Fruit fly (Drosophila melanogaster) whole organism, embryonic: ENCODE data around the gene cni.

ENCODE experiments used
- Adf1 ChIP-seq: fragments of 200-800 bp; sonication (Bioruptor generic); IDR thresholded peaks from 2 replicates; pipeline ENCODE4 v1.3.6; 2022; ENCODE audit warnings: missing biosample characterization, missing genetic modification characterization
- CG11695 ChIP-seq: fragments of 200-800 bp; sonication (Bioruptor generic); IDR thresholded peaks from 3 replicates; pipeline ENCODE4 v1.3.6; 2022; ENCODE audit warnings: missing biosample characterization, missing genetic modification characterization
- CG12155 ChIP-seq: fragments of 200-800 bp; sonication (Bioruptor generic); optimal IDR thresholded peaks from 3 replicates; lab custom pipeline; 2016; ENCODE audit warnings: missing biosample characterization, missing genetic modification characterization
- CG12236 ChIP-seq: fragments of 200-800 bp; sonication (Bioruptor generic); optimal IDR thresholded peaks from 2 replicates; lab custom pipeline; 2016; ENCODE audit warnings: missing biosample characterization, missing genetic modification characterization
- CG1233 ChIP-seq: fragments of 200-800 bp; sonication (Bioruptor generic); optimal IDR thresholded peaks from 4 replicates; lab custom pipeline; 2018; ENCODE audit warnings: missing biosample characterization, mild to moderate bottlenecking, missing genetic modification characterization
- CG14050 ChIP-seq: fragments of 200-800 bp; sonication (Bioruptor generic); IDR thresholded peaks from 3 replicates; pipeline ENCODE4 v1.3.6; 2022; ENCODE audit warnings: missing biosample characterization, missing genetic modification characterization
- CG17186 ChIP-seq: fragments of 200-800 bp; sonication (Bioruptor generic); optimal IDR thresholded peaks from 3 replicates; lab custom pipeline; 2017; ENCODE audit warnings: missing biosample characterization, missing genetic modification reagents, missing genetic modification characterization
- CG17612 ChIP-seq: fragments of 200-800 bp; sonication (Bioruptor generic); IDR thresholded peaks from 2 replicates; pipeline ENCODE4 v1.3.6; 2022; ENCODE audit warnings: missing biosample characterization, missing genetic modification characterization
- CG2875 ChIP-seq: fragments of 200-800 bp; sonication (Bioruptor generic); optimal IDR thresholded peaks from 2 replicates; lab custom pipeline; 2017; ENCODE audit warnings: missing biosample characterization, mild to moderate bottlenecking, missing genetic modification characterization, missing genetic modification reagents
- CG30431 ChIP-seq: fragments of 200-800 bp; sonication (Bioruptor generic); optimal IDR thresholded peaks from 2 replicates; lab custom pipeline; 2017; ENCODE audit warnings: missing biosample characterization, missing genetic modification characterization
- CG31441 ChIP-seq: fragments of 200-800 bp; sonication (Bioruptor generic); IDR thresholded peaks from 2 replicates; pipeline ENCODE4 v1.3.6; 2022; ENCODE audit warnings: missing biosample characterization, missing genetic modification characterization
- CG3163 ChIP-seq: fragments of 200-800 bp; sonication (Bioruptor generic); optimal IDR thresholded peaks from 3 replicates; lab custom pipeline; 2016; ENCODE audit warnings: missing biosample characterization, missing genetic modification characterization
- CG32532 ChIP-seq: fragments of 200-800 bp; sonication (Bioruptor generic); IDR thresholded peaks from 2 replicates; pipeline ENCODE4 v1.3.6; 2022; ENCODE audit warnings: missing biosample characterization, missing genetic modification characterization
- CG32772 ChIP-seq: fragments of 200-800 bp; sonication (Bioruptor generic); IDR thresholded peaks from 2 replicates; pipeline ENCODE4 v1.3.6; 2022; ENCODE audit warnings: missing biosample characterization, missing genetic modification characterization
- CG4328 ChIP-seq: fragments of 200-800 bp; sonication (Bioruptor generic); optimal IDR thresholded peaks from 3 replicates; lab custom pipeline; 2017; ENCODE audit warnings: missing biosample characterization, missing genetic modification reagents, missing genetic modification characterization
- CG4360 ChIP-seq: fragments of 200-800 bp; sonication (Bioruptor generic); IDR thresholded peaks from 2 replicates; pipeline ENCODE4 v1.3.6; 2022; ENCODE audit warnings: missing biosample characterization, missing genetic modification characterization
- CG6254 ChIP-seq: fragments of 200-800 bp; sonication (Bioruptor generic); optimal IDR thresholded peaks from 3 replicates; lab custom pipeline; 2017; ENCODE audit warnings: mild to moderate bottlenecking, missing biosample characterization, missing genetic modification reagents, missing genetic modification characterization
- CG7963 ChIP-seq: fragments of 200-800 bp; sonication (Bioruptor generic); IDR thresholded peaks from 3 replicates; pipeline ENCODE4 v1.3.6; 2022; ENCODE audit warnings: missing biosample characterization, missing genetic modification characterization; ENCODE audit not compliant: partially characterized antibody
- CG8281 ChIP-seq: fragments of 200-800 bp; sonication (Bioruptor generic); optimal IDR thresholded peaks from 2 replicates; lab custom pipeline; 2018; ENCODE audit warnings: missing biosample characterization, mild to moderate bottlenecking, missing genetic modification characterization, moderate library complexity
- CG9817 ChIP-seq: fragments of 200-800 bp; sonication (Bioruptor generic); optimal IDR thresholded peaks from 2 replicates; lab custom pipeline; 2018; ENCODE audit warnings: missing biosample characterization, mild to moderate bottlenecking, missing genetic modification characterization, moderate library complexity
- CrebB ChIP-seq: fragments of 200-800 bp; sonication (Bioruptor generic); optimal IDR thresholded peaks from 3 replicates; lab custom pipeline; 2018; ENCODE audit warnings: missing biosample characterization, mild to moderate bottlenecking, missing genetic modification characterization
- D ChIP-seq, 2 experiments: fragments of 200-800 bp in 1 of 2; fragments of >200 bp in 1 of 2; sonication (Bioruptor generic) in 1 of 2; optimal IDR thresholded peaks; 2 replicates in 1 of 2; 3 replicates in 1 of 2; lab custom pipeline; 2017; ENCODE audit warnings: mild to moderate bottlenecking in 1 of 2, missing biosample characterization in 1 of 2, missing genetic modification characterization in 1 of 2, missing genetic modification reagents in 1 of 2
- D19A ChIP-seq: fragments of 200-800 bp; optimal IDR thresholded peaks from 3 replicates; lab custom pipeline; 2019; ENCODE audit warnings: missing biosample characterization, mild to moderate bottlenecking, missing genetic modification characterization, moderate library complexity
- Dek ChIP-seq: fragments of 200-800 bp; sonication (Bioruptor generic); optimal IDR thresholded peaks from 3 replicates; lab custom pipeline; 2019; ENCODE audit warnings: missing biosample characterization, mild to moderate bottlenecking, missing genetic modification characterization, moderate library complexity
- E2f1 ChIP-seq: fragments of 200-800 bp; sonication (Bioruptor generic); IDR thresholded peaks from 2 replicates; pipeline ENCODE4 v1.3.6; 2022; ENCODE audit warnings: missing biosample characterization, missing genetic modification characterization
- H15 ChIP-seq: fragments of 200-800 bp; sonication (Bioruptor generic); IDR thresholded peaks from 3 replicates; pipeline ENCODE4 v1.3.6; 2022; ENCODE audit warnings: missing biosample characterization, missing genetic modification characterization
- HLHmδ ChIP-seq: fragments of 200-800 bp; sonication (Bioruptor generic); optimal IDR thresholded peaks from 2 replicates; lab custom pipeline; 2018; ENCODE audit warnings: missing biosample characterization, mild to moderate bottlenecking, missing genetic modification characterization, moderate library complexity
- Kr ChIP-seq: fragments of 200-800 bp; sonication (Bioruptor generic); optimal IDR thresholded peaks from 2 replicates; lab custom pipeline; 2017; ENCODE audit warnings: missing biosample characterization, mild to moderate bottlenecking, missing genetic modification characterization
- Mrtf ChIP-seq: fragments of 200-800 bp; sonication (Bioruptor generic); IDR thresholded peaks from 3 replicates; pipeline ENCODE4 v1.3.6; 2022; ENCODE audit warnings: missing biosample characterization, missing genetic modification characterization
- Ssrp ChIP-seq: fragments of 200-800 bp; sonication (Bioruptor generic); optimal IDR thresholded peaks from 2 replicates; lab custom pipeline; 2018; ENCODE audit warnings: missing biosample characterization, mild to moderate bottlenecking, missing genetic modification characterization, moderate library complexity
- Tbp ChIP-seq: fragments of >200 bp; optimal IDR thresholded peaks from 2 replicates; lab custom pipeline; 2018; ENCODE audit warnings: missing biosample characterization, missing genetic modification characterization
- Usf ChIP-seq: fragments of 200-800 bp; sonication (Bioruptor generic); optimal IDR thresholded peaks from 2 replicates; lab custom pipeline; 2017; ENCODE audit warnings: missing genotype, missing biosample characterization, missing genetic modification characterization
- al ChIP-seq: fragments of 200-800 bp; sonication (Bioruptor generic); IDR thresholded peaks from 2 replicates; pipeline ENCODE4 v1.3.6; 2022; ENCODE audit warnings: missing biosample characterization, missing genetic modification characterization
- ase ChIP-seq: fragments of 200-800 bp; sonication (Bioruptor generic); IDR thresholded peaks from 3 replicates; pipeline ENCODE4 v1.3.6; 2022; ENCODE audit warnings: missing biosample characterization, missing genetic modification characterization
- cad ChIP-seq: fragments of >200 bp; optimal IDR thresholded peaks from 2 replicates; lab custom pipeline; 2017; ENCODE audit warnings: missing biosample characterization, missing genetic modification characterization
- ci ChIP-seq: fragments of 200-800 bp; sonication (Bioruptor generic); IDR thresholded peaks from 3 replicates; pipeline ENCODE4 v1.3.6; 2022; ENCODE audit warnings: missing biosample characterization, missing genetic modification characterization
- dan ChIP-seq: fragments of 200-800 bp; sonication (Bioruptor generic); IDR thresholded peaks from 2 replicates; pipeline ENCODE4 v1.3.6; 2022; ENCODE audit warnings: missing biosample characterization, missing genetic modification characterization
- en ChIP-seq: fragments of 200-800 bp; sonication (Bioruptor generic); optimal IDR thresholded peaks from 2 replicates; lab custom pipeline; 2016; ENCODE audit warnings: missing biosample characterization, missing genetic modification characterization
- exex ChIP-seq: fragments of 200-800 bp; sonication (Bioruptor generic); optimal IDR thresholded peaks from 4 replicates; lab custom pipeline; 2018; ENCODE audit warnings: missing biosample characterization, mild to moderate bottlenecking, missing genetic modification characterization, moderate library complexity
- maf-S ChIP-seq: fragments of 200-800 bp; sonication (Bioruptor generic); optimal IDR thresholded peaks from 2 replicates; lab custom pipeline; 2016; ENCODE audit warnings: missing biosample characterization, missing genetic modification characterization
- pan ChIP-seq, 4 experiments: fragments of >200 bp in 3 of 4; fragments of 200-800 bp in 1 of 4; sonication (Bioruptor generic) in 1 of 4; optimal IDR thresholded peaks in 3 of 4; IDR thresholded peaks in 1 of 4; 2 replicates each; pipeline versions ENCODE4 v1.3.6 to Lab custom; 2017 to 2022; ENCODE audit warnings: missing biosample characterization in 2 of 4, missing genetic modification characterization in 2 of 4, mixed read lengths in 1 of 4
- pho ChIP-seq: fragments of 200-800 bp; sonication (Bioruptor generic); optimal IDR thresholded peaks from 2 replicates; lab custom pipeline; 2016; ENCODE audit warnings: missing biosample characterization, missing genetic modification characterization
- prd ChIP-seq, 3 experiments: fragments of >200 bp in 2 of 3; fragments of 200-800 bp in 1 of 3; sonication (Bioruptor generic) in 1 of 3; optimal IDR thresholded peaks in 2 of 3; IDR thresholded peaks in 1 of 3; 2 replicates in 2 of 3; 3 replicates in 1 of 3; pipeline versions ENCODE4 v1.3.6 to Lab custom; 2017 to 2022; ENCODE audit warnings: missing biosample characterization in 1 of 3, missing genetic modification characterization in 1 of 3
- pum ChIP-seq: fragments of 200-800 bp; sonication (Bioruptor generic); optimal IDR thresholded peaks from 2 replicates; lab custom pipeline; 2016; ENCODE audit warnings: missing biosample characterization, missing genetic modification characterization
- run ChIP-seq: fragments of 200-800 bp; sonication (Bioruptor generic); optimal IDR thresholded peaks from 3 replicates; lab custom pipeline; 2018; ENCODE audit warnings: missing biosample characterization, mild to moderate bottlenecking, missing genetic modification characterization
- sob ChIP-seq: fragments of 200-800 bp; sonication (Bioruptor generic); IDR thresholded peaks from 2 replicates; pipeline ENCODE4 v1.3.6; 2022; ENCODE audit warnings: missing biosample characterization, missing genetic modification characterization
- sr ChIP-seq: fragments of 200-800 bp; sonication (Bioruptor generic); IDR thresholded peaks from 3 replicates; pipeline ENCODE4 v1.3.6; 2022; ENCODE audit warnings: missing biosample characterization, missing genetic modification characterization
- tgo ChIP-seq: fragments of 200-800 bp; sonication (Bioruptor generic); IDR thresholded peaks from 3 replicates; pipeline ENCODE4 v1.3.6; 2022; ENCODE audit warnings: missing biosample characterization, missing genetic modification characterization
- tx ChIP-seq: fragments of 200-800 bp; sonication (Bioruptor generic); optimal IDR thresholded peaks from 2 replicates; lab custom pipeline; 2016; ENCODE audit warnings: missing biosample characterization, missing genetic modification characterization

cni gene

DNA sequence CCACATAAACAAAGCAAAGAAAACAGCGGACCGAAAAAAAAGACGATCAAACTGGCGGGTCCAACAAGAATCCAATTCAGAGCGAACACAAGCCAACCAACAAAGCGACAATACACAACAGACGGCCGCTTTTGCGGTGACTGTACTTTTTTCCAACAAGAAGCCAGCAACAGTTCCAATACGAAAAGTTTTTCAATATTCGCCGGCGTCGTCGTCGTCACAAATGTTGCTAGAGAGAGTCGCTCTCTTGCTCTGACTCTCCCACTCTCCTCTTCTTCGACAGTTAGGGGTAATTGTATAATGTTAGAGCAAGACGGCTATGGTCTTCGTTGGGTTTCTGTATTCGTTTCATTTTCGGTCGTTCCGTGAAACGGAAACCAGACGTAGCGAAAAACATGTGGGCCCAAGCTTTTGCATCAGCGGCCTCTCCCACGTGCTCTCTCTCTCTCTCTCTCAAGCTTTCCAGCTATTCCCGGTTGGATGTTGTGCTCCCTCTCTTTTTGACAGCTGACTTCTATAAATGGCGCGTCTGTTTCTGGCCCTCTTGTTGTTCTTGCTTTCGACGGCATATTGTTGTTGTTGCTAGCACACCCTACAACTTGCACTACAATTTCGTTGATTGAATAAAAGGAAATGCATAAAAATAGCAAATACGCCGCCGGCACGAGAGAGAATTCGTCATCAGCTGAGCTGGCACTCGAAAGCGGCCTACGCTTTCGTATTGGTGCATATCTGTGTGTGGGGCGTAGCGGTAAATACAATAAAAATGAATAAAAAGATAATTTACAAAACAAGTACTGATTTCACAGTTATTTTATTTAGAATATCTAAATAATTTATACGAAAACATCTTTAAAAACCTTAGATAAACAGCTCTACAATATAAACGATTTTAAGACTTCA lies 41.0 kb downstream of the cni start (continued):
- TF ChIP-seq tx (GFP tag; lab: Kevin White, UChicago), result no peak
- peak; percentile 94 for TF ChIP-seq CrebB
- no peak for TF ChIP-seq Tbp (GFP tag; lab: Kevin White, UChicago)
- no peak for TF ChIP-seq ase (GFP tag; lab: Robert Waterston, UW)
- peak; percentile 12 for TF ChIP-seq Kr (GFP tag; lab: Kevin White, UChicago)
- no peak for TF ChIP-seq CG14050 (GFP tag; lab: Robert Waterston, UW)
- peak; percentile 87 for TF ChIP-seq D (optimal IDR thresholded peaks at IDR 0.05; lab: Kevin White, UChicago)
- peak; percentile 54 for TF ChIP-seq D (GFP tag; optimal IDR thresholded peaks at IDR 0.05; lab: Kevin White, UChicago)
- TF ChIP-seq en, result peak; percentile 45
- TF ChIP-seq HLHmδ, result peak; percentile 92
- peak; percentile 59 for TF ChIP-seq run (tag; lab: Kevin White, UChicago)
- TF ChIP-seq CG1233 (GFP tag; lab: Kevin White, UChicago), result peak; percentile 85
- TF ChIP-seq CG3163 (GFP tag; lab: Kevin White, UChicago), result peak; percentile 35
- no peak for TF ChIP-seq CG11695
- TF ChIP-seq CG2875, result peak; percentile 88
- TF ChIP-seq CG12155 (GFP tag; lab: Kevin White, UChicago), result no peak
- TF ChIP-seq CG7963 (GFP tag; lab: Robert Waterston, UW), result no peak
- TF ChIP-seq dan (GFP tag; lab: Robert Waterston, UW), result no peak
- no peak for TF ChIP-seq CG32772 (GFP tag; lab: Robert Waterston, UW)
- TF ChIP-seq Adf1 (GFP tag; lab: Robert Waterston, UW), result no peak
- no peak for TF ChIP-seq CG30431 (GFP tag; lab: Kevin White, UChicago)
- peak; percentile 15 for TF ChIP-seq D19A (tag; lab: Kevin White, UChicago)
- TF ChIP-seq sob (GFP tag; lab: Robert Waterston, UW), result no peak
- no peak for TF ChIP-seq Ssrp (tag; lab: Kevin White, UChicago)
- peak; percentile 93 for TF ChIP-seq CG4328 (GFP tag; lab: Kevin White, UChicago)
- peak; percentile 73 for TF ChIP-seq CG8281 (tag; lab: Kevin White, UChicago)
- no peak for TF ChIP-seq cad
- no peak for TF ChIP-seq CG32532 (GFP tag; lab: Robert Waterston, UW)
- TF ChIP-seq CG17186 (GFP tag; lab: Kevin White, UChicago), result peak; percentile 32
- no peak for TF ChIP-seq tgo (GFP tag; lab: Robert Waterston, UW)
- TF ChIP-seq E2f1 (GFP tag; lab: Robert Waterston, UW), result no peak
- no peak for TF ChIP-seq CG31441 (GFP tag; lab: Robert Waterston, UW)
- TF ChIP-seq CG17612 (GFP tag; lab: Robert Waterston, UW), result no peak
- no peak for TF ChIP-seq H15 (GFP tag; lab: Robert Waterston, UW)
- no peak for TF ChIP-seq al (GFP tag; lab: Robert Waterston, UW)
- TF ChIP-seq sr (GFP tag; lab: Robert Waterston, UW), result no peak
- TF ChIP-seq Mrtf (GFP tag; lab: Robert Waterston, UW), result no peak
- no peak for TF ChIP-seq pum
- no peak for TF ChIP-seq ci
- no peak for TF ChIP-seq pan (optimal IDR thresholded peaks at IDR 0.05; lab: Kevin White, UChicago)
- no peak for TF ChIP-seq pan (GFP tag; optimal IDR thresholded peaks at IDR 0.05 in 1 of 2, IDR thresholded peaks at IDR 0.05 in 1 of 2)
- TF ChIP-seq Usf (GFP tag; lab: Kevin White, UChicago), result no peak
- TF ChIP-seq prd (optimal IDR thresholded peaks at IDR 0.05; lab: Kevin White, UChicago), result no peak
- no peak for TF ChIP-seq prd (GFP tag; IDR thresholded peaks at IDR 0.05; lab: Robert Waterston, UW)
- TF ChIP-seq CG9817, result no peak
- peak; percentile 67 for TF ChIP-seq exex (tag; lab: Kevin White, UChicago)
- no peak for TF ChIP-seq CG12236 (GFP tag; lab: Kevin White, UChicago)
- TF ChIP-seq CG6254, result peak; percentile 82
- TF ChIP-seq Dek (tag; lab: Kevin White, UChicago), result peak; percentile 49
- no peak for TF ChIP-seq maf-S (GFP tag; lab: Kevin White, UChicago)
- peak; percentile 29 for TF ChIP-seq pho (GFP tag; lab: Kevin White, UChicago)
- no peak for TF ChIP-seq CG4360 (GFP tag; lab: Robert Waterston, UW)
